Fruit fly (Drosophila melanogaster) whole organism, embryonic: ENCODE measurements around the gene Mic26-27.
A peak's percentile ranks its signal among the peaks of the same experiment; 100 is the strongest.

Experiments used
- ATbp ChIP-seq: fragments of 200-800 bp; sonication (Bioruptor generic); optimal IDR thresholded peaks from 2 replicates; lab custom pipeline; 2017; ENCODE audit warnings: missing biosample characterization, mild to moderate bottlenecking, missing genetic modification characterization, missing genetic modification reagents
- Ada2b ChIP-seq: fragments of 200-800 bp; sonication (Bioruptor generic); IDR thresholded peaks from 2 replicates; pipeline ENCODE4 v1.3.6; 2022; ENCODE audit warnings: missing biosample characterization, missing genetic modification characterization
- Atf3 ChIP-seq: fragments of 200-800 bp; sonication (Bioruptor generic); optimal IDR thresholded peaks from 3 replicates; lab custom pipeline; 2016; ENCODE audit warnings: missing biosample characterization, missing genetic modification characterization
- CG10431 ChIP-seq: fragments of 200-800 bp; sonication (Bioruptor generic); optimal IDR thresholded peaks from 3 replicates; lab custom pipeline; 2018; ENCODE audit warnings: missing biosample characterization, mild to moderate bottlenecking, missing genetic modification characterization
- CG10462 ChIP-seq: fragments of 200-800 bp; sonication (Bioruptor generic); optimal IDR thresholded peaks from 2 replicates; lab custom pipeline; 2016; ENCODE audit warnings: missing biosample characterization, missing genetic modification characterization
- CG10959 ChIP-seq: fragments of 200-800 bp; sonication (Bioruptor generic); IDR thresholded peaks from 2 replicates; pipeline ENCODE4 v1.3.6; 2022; ENCODE audit warnings: missing biosample characterization, missing genetic modification characterization
- CG12071 ChIP-seq: fragments of 200-800 bp; sonication (Bioruptor generic); optimal IDR thresholded peaks from 3 replicates; lab custom pipeline; 2018; ENCODE audit warnings: missing biosample characterization, mild to moderate bottlenecking, missing genetic modification characterization
- CG12236 ChIP-seq: fragments of 200-800 bp; sonication (Bioruptor generic); optimal IDR thresholded peaks from 2 replicates; lab custom pipeline; 2016; ENCODE audit warnings: missing biosample characterization, missing genetic modification characterization
- CG12942 ChIP-seq: fragments of 200-800 bp; sonication (Bioruptor generic); optimal IDR thresholded peaks from 3 replicates; lab custom pipeline; 2016; ENCODE audit warnings: missing biosample characterization, missing genetic modification characterization
- CG14050 ChIP-seq: fragments of 200-800 bp; sonication (Bioruptor generic); IDR thresholded peaks from 3 replicates; pipeline ENCODE4 v1.3.6; 2022; ENCODE audit warnings: missing biosample characterization, missing genetic modification characterization
- CG15011 ChIP-seq: fragments of 200-800 bp; sonication (Bioruptor generic); optimal IDR thresholded peaks from 3 replicates; lab custom pipeline; 2018; ENCODE audit warnings: missing biosample characterization, mild to moderate bottlenecking, missing genetic modification characterization
- CG17385 ChIP-seq: fragments of 200-800 bp; sonication (Bioruptor generic); optimal IDR thresholded peaks from 3 replicates; lab custom pipeline; 2018; ENCODE audit warnings: missing biosample characterization, mild to moderate bottlenecking, missing genetic modification characterization
- CG2199 ChIP-seq: fragments of 200-800 bp; sonication (Bioruptor generic); IDR thresholded peaks from 3 replicates; pipeline ENCODE4 v1.3.6; 2022; ENCODE audit warnings: missing biosample characterization, missing genetic modification characterization
- CG3163 ChIP-seq: fragments of 200-800 bp; sonication (Bioruptor generic); optimal IDR thresholded peaks from 3 replicates; lab custom pipeline; 2016; ENCODE audit warnings: missing biosample characterization, missing genetic modification characterization
- CG4282 ChIP-seq: fragments of 200-800 bp; sonication (Bioruptor generic); optimal IDR thresholded peaks from 2 replicates; lab custom pipeline; 2016; ENCODE audit warnings: missing biosample characterization, missing genetic modification characterization
- CG6813 ChIP-seq: fragments of 200-800 bp; sonication (Bioruptor generic); optimal IDR thresholded peaks from 2 replicates; lab custom pipeline; 2017; ENCODE audit warnings: missing biosample characterization, missing genetic modification characterization, mild to moderate bottlenecking, moderate library complexity, missing genetic modification reagents
- CG6854 ChIP-seq: fragments of 200-800 bp; sonication (Bioruptor generic); optimal IDR thresholded peaks from 3 replicates; lab custom pipeline; 2017; ENCODE audit warnings: missing biosample characterization, mild to moderate bottlenecking, missing genetic modification characterization
- CG9817 ChIP-seq: fragments of 200-800 bp; sonication (Bioruptor generic); optimal IDR thresholded peaks from 2 replicates; lab custom pipeline; 2018; ENCODE audit warnings: missing biosample characterization, mild to moderate bottlenecking, missing genetic modification characterization, moderate library complexity
- CHES-1-like ChIP-seq: fragments of 200-800 bp; sonication (Bioruptor generic); optimal IDR thresholded peaks from 2 replicates; lab custom pipeline; 2016; ENCODE audit warnings: missing biosample characterization, missing genetic modification characterization
- Camta ChIP-seq: fragments of 200-800 bp; sonication (Bioruptor generic); optimal IDR thresholded peaks from 2 replicates; lab custom pipeline; 2016; ENCODE audit warnings: missing biosample characterization, missing genetic modification characterization
- Doc3 ChIP-seq: fragments of 200-800 bp; sonication (Bioruptor generic); IDR thresholded peaks from 3 replicates; pipeline ENCODE4 v1.3.6; 2022; ENCODE audit warnings: missing biosample characterization, missing genetic modification characterization; ENCODE audit not compliant: partially characterized antibody
- Fer3 ChIP-seq: fragments of 200-800 bp; sonication (Bioruptor generic); optimal IDR thresholded peaks from 2 replicates; lab custom pipeline; 2018; ENCODE audit warnings: missing biosample characterization, mild to moderate bottlenecking, missing genetic modification characterization, moderate library complexity
- HLH3B ChIP-seq: fragments of 200-800 bp; sonication (Bioruptor generic); IDR thresholded peaks from 2 replicates; pipeline ENCODE4 v1.3.6; 2022; ENCODE audit warnings: missing biosample characterization, missing genetic modification characterization
- Hsf ChIP-seq: fragments of 200-800 bp; sonication (Bioruptor generic); optimal IDR thresholded peaks from 3 replicates; lab custom pipeline; 2016; ENCODE audit warnings: missing biosample characterization, missing genetic modification characterization
- Meics ChIP-seq: fragments of 200-800 bp; sonication (Bioruptor generic); optimal IDR thresholded peaks from 2 replicates; lab custom pipeline; 2017; ENCODE audit warnings: missing biosample characterization, mild to moderate bottlenecking, missing genetic modification characterization
- Myb ChIP-seq: fragments of 200-800 bp; sonication (Bioruptor generic); optimal IDR thresholded peaks from 2 replicates; lab custom pipeline; 2016; ENCODE audit warnings: missing biosample characterization, missing genetic modification characterization
- Oli ChIP-seq: fragments of 200-800 bp; sonication (Bioruptor generic); optimal IDR thresholded peaks from 2 replicates; lab custom pipeline; 2018; ENCODE audit warnings: missing biosample characterization, mild to moderate bottlenecking, missing genetic modification characterization, moderate library complexity
- al ChIP-seq: fragments of 200-800 bp; sonication (Bioruptor generic); IDR thresholded peaks from 2 replicates; pipeline ENCODE4 v1.3.6; 2022; ENCODE audit warnings: missing biosample characterization, missing genetic modification characterization
- ara ChIP-seq: fragments of 200-800 bp; sonication (Bioruptor generic); IDR thresholded peaks from 2 replicates; pipeline ENCODE4 v1.3.6; 2022; ENCODE audit warnings: missing biosample characterization, missing genetic modification characterization
- chn ChIP-seq: fragments of 200-800 bp; sonication (Bioruptor generic); optimal IDR thresholded peaks from 2 replicates; lab custom pipeline; 2016; ENCODE audit warnings: missing biosample characterization, missing genetic modification characterization
- cwo ChIP-seq: fragments of 200-800 bp; sonication (Bioruptor generic); optimal IDR thresholded peaks from 3 replicates; lab custom pipeline; 2017; ENCODE audit warnings: missing biosample characterization, missing genetic modification characterization, mild to moderate bottlenecking, moderate library complexity, missing genetic modification reagents
- da ChIP-seq: fragments of 200-800 bp; sonication (Bioruptor generic); optimal IDR thresholded peaks from 2 replicates; lab custom pipeline; 2016; ENCODE audit warnings: missing biosample characterization, missing genetic modification characterization
- en ChIP-seq: fragments of 200-800 bp; sonication (Bioruptor generic); optimal IDR thresholded peaks from 2 replicates; lab custom pipeline; 2016; ENCODE audit warnings: missing biosample characterization, missing genetic modification characterization
- esg ChIP-seq: fragments of 200-800 bp; sonication (Bioruptor generic); conservative IDR thresholded peaks from 2 replicates; pipeline ENCODE4 v1.3.6; 2022; ENCODE audit warnings: missing biosample characterization, missing genetic modification characterization
- fd64A ChIP-seq: fragments of 200-800 bp; sonication (Bioruptor generic); optimal IDR thresholded peaks from 3 replicates; lab custom pipeline; 2018; ENCODE audit warnings: missing biosample characterization, mild to moderate bottlenecking, missing genetic modification characterization
- gro ChIP-seq: fragments of 200-800 bp; sonication (Bioruptor generic); optimal IDR thresholded peaks from 2 replicates; lab custom pipeline; 2016; ENCODE audit warnings: missing biosample characterization, missing genetic modification characterization
- gt ChIP-seq: fragments of 200-800 bp; sonication (Bioruptor generic); IDR thresholded peaks from 2 replicates; pipeline ENCODE4 v1.3.6; 2022; ENCODE audit warnings: missing biosample characterization, missing genetic modification characterization
- her ChIP-seq: fragments of 200-800 bp; sonication (Bioruptor generic); optimal IDR thresholded peaks from 2 replicates; lab custom pipeline; 2016; ENCODE audit warnings: missing biosample characterization, missing genetic modification characterization
- hth ChIP-seq: fragments of >200 bp; optimal IDR thresholded peaks from 2 replicates; lab custom pipeline; 2017; ENCODE audit warnings: inconsistent platforms
- insv ChIP-seq, 2 experiments: fragments of 200-800 bp; sonication (Bioruptor generic); optimal IDR thresholded peaks; 3 replicates each; lab custom pipeline; 2016 to 2018; ENCODE audit warnings: missing biosample characterization in 2 of 2, missing genetic modification characterization in 2 of 2
- kah ChIP-seq: fragments of 200-800 bp; sonication (Bioruptor generic); optimal IDR thresholded peaks from 2 replicates; lab custom pipeline; 2018; ENCODE audit warnings: missing biosample characterization, mild to moderate bottlenecking, missing genetic modification characterization
- nau ChIP-seq: fragments of 200-800 bp; sonication (Bioruptor generic); optimal IDR thresholded peaks from 3 replicates; lab custom pipeline; 2017; ENCODE audit warnings: missing biosample characterization, mild to moderate bottlenecking, missing genetic modification characterization, missing genetic modification reagents
- otp ChIP-seq: fragments of 200-800 bp; sonication (Bioruptor generic); IDR thresholded peaks from 3 replicates; pipeline ENCODE4, ENCODE4 v1.3.6; 2022; ENCODE audit warnings: missing biosample characterization, missing genetic modification characterization
- pum ChIP-seq: fragments of 200-800 bp; sonication (Bioruptor generic); optimal IDR thresholded peaks from 2 replicates; lab custom pipeline; 2016; ENCODE audit warnings: missing biosample characterization, missing genetic modification characterization
- schlank ChIP-seq: fragments of 200-800 bp; sonication (Bioruptor generic); optimal IDR thresholded peaks from 2 replicates; lab custom pipeline; 2018; ENCODE audit warnings: missing biosample characterization, mild to moderate bottlenecking, missing genetic modification characterization
- sisA ChIP-seq: fragments of 200-800 bp; sonication (Bioruptor generic); IDR thresholded peaks from 2 replicates; pipeline ENCODE4 v1.3.6; 2022; ENCODE audit warnings: missing biosample characterization, missing genetic modification characterization
- slbo ChIP-seq: fragments of 200-800 bp; sonication (Bioruptor generic); IDR thresholded peaks from 2 replicates; pipeline ENCODE4 v1.3.6; 2022; ENCODE audit warnings: missing biosample characterization, missing genetic modification characterization
- sna ChIP-seq: fragments of 200-800 bp; sonication (Bioruptor generic); IDR thresholded peaks from 2 replicates; pipeline ENCODE4 v1.3.6; 2022; ENCODE audit warnings: missing biosample characterization, missing genetic modification characterization; ENCODE audit not compliant: partially characterized antibody
- toy ChIP-seq: fragments of 200-800 bp; sonication (Bioruptor generic); IDR thresholded peaks from 2 replicates; pipeline ENCODE4 v1.3.6; 2022; ENCODE audit warnings: missing biosample characterization, missing genetic modification characterization
- zf30C ChIP-seq: fragments of 200-800 bp; sonication (Bioruptor generic); optimal IDR thresholded peaks from 3 replicates; lab custom pipeline; 2018; ENCODE audit warnings: missing biosample characterization, mild to moderate bottlenecking, missing genetic modification characterization

The Mic26-27 gene

DNA sequence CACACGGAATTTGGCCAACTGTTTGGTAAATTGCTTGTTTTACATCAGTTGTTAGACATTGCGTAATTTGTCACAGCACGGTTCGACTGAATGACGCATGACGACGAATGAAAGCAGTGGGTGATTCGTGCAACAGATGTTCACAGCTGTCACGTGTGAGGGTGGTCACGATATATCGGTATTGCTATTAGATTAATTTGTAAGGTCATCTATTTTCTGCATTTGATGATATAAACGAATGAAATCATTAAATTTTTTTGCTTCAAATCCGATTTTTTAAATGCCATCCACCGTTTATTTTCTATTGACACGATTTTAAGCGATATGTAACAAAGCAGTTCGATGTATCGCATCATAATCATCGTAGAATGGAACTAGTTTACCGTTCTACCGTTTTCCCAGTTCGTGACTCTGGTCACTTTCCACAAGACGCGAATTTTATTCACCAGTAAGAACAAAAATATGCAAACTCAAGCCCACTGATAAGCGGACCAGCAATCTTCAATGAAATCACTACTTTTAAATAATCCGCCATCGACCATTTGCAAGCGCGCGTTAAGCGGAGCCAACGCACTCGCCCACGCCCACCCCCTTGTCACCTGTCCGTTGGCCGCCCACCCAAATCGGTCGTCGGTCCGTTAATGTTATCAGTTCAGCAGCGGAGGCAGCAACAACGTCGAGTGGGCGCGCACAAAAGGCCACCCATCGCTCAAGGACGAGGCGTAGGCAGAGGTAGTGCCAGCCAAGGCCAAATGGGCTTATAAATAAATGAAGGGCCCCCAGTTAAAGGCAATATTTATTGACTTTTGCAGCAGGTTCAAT, at the start of gene Mic26-27, which contains the start of gene CG5916 (continued):
- no peak for TF ChIP-seq CG15011 (GFP tag; lab: Kevin White, UChicago)
- peak; percentile 100 for TF ChIP-seq sna (GFP tag; lab: Robert Waterston, UW)
- TF ChIP-seq Oli (tag; lab: Kevin White, UChicago), result peak; percentile 36
- TF ChIP-seq insv (GFP tag; optimal IDR thresholded peaks at IDR 0.05; lab: Kevin White, UChicago), result peak in 1 of 2 experiments; percentile 8
- peak; percentile 92 for TF ChIP-seq CG10959 (GFP tag; lab: Robert Waterston, UW)
- TF ChIP-seq nau (GFP tag; lab: Kevin White, UChicago), result no peak
- peak; percentile 75 for TF ChIP-seq her
- TF ChIP-seq CG10462 (GFP tag; lab: Kevin White, UChicago), result peak; percentile 11
- no peak for TF ChIP-seq ATbp (GFP tag; lab: Kevin White, UChicago)
- TF ChIP-seq CG12942, result peak; percentile 84
- TF ChIP-seq da (GFP tag; lab: Kevin White, UChicago), result peak; percentile 90
- peak; percentile 84 for TF ChIP-seq CHES-1-like (GFP tag; lab: Kevin White, UChicago)
- TF ChIP-seq gro (GFP tag; lab: Kevin White, UChicago), result peak; percentile 70
- peak; percentile 94 for TF ChIP-seq slbo
- peak; percentile 61; the same call in 1 of the 3 replicates for TF ChIP-seq otp (GFP tag; lab: Robert Waterston, UW)
- no peak for TF ChIP-seq hth (lab: Kevin White, UChicago)
- TF ChIP-seq pum (GFP tag; lab: Kevin White, UChicago), result peak; percentile 78
- TF ChIP-seq cwo (GFP tag; lab: Kevin White, UChicago), result peak; percentile 82
- TF ChIP-seq schlank, result no peak
- TF ChIP-seq CG12236, result peak; percentile 39
- TF ChIP-seq kah (GFP tag; lab: Kevin White, UChicago), result no peak
- TF ChIP-seq Ada2b (GFP tag; lab: Robert Waterston, UW), result peak; percentile 83
- peak; percentile 80 for TF ChIP-seq CG3163 (GFP tag; lab: Kevin White, UChicago)
- TF ChIP-seq CG17385, result peak; percentile 20
- peak; percentile 17 for TF ChIP-seq Fer3 (tag; lab: Kevin White, UChicago)
- peak; percentile 95 for TF ChIP-seq Hsf
- peak; percentile 85 for TF ChIP-seq Camta
- peak; percentile 87 for TF ChIP-seq ara (GFP tag; lab: Robert Waterston, UW)
- TF ChIP-seq CG4282, result peak; percentile 93
- TF ChIP-seq CG12071 (GFP tag; lab: Kevin White, UChicago), result no peak
- no peak for TF ChIP-seq CG10431 (GFP tag; lab: Kevin White, UChicago)
- peak; percentile 75 for TF ChIP-seq esg (GFP tag; lab: Robert Waterston, UW)
- no peak for TF ChIP-seq zf30C (GFP tag; lab: Kevin White, UChicago)
- TF ChIP-seq CG6854 (GFP tag; lab: Kevin White, UChicago), result no peak
- peak; percentile 86 for TF ChIP-seq chn (GFP tag; lab: Kevin White, UChicago)
- TF ChIP-seq Doc3 (GFP tag; lab: Robert Waterston, UW), result peak; percentile 100
- TF ChIP-seq gt (GFP tag; lab: Robert Waterston, UW), result peak; percentile 83
- peak; percentile 14 for TF ChIP-seq CG6813 (GFP tag; lab: Kevin White, UChicago)
- TF ChIP-seq toy (GFP tag; lab: Robert Waterston, UW), result no peak
- peak; percentile 81 for TF ChIP-seq Atf3 (GFP tag; lab: Kevin White, UChicago)
- no peak; the same call in 1 of the 3 replicates for TF ChIP-seq CG2199 (GFP tag; lab: Robert Waterston, UW)
- peak; percentile 60; the same call in 1 of the 2 replicates for TF ChIP-seq al (GFP tag; lab: Robert Waterston, UW)
- TF ChIP-seq CG14050 (GFP tag; lab: Robert Waterston, UW), result peak; percentile 58; the same call in 2 of the 3 replicates
- TF ChIP-seq sisA (GFP tag; lab: Robert Waterston, UW), result peak; percentile 95
- TF ChIP-seq fd64A (GFP tag; lab: Kevin White, UChicago), result no peak
- TF ChIP-seq CG9817 (tag; lab: Kevin White, UChicago), result peak; percentile 69
- TF ChIP-seq Meics (GFP tag; lab: Kevin White, UChicago), result peak; percentile 63
- TF ChIP-seq en (GFP tag; lab: Kevin White, UChicago), result peak; percentile 8
- peak; percentile 86 for TF ChIP-seq HLH3B
- peak; percentile 85 for TF ChIP-seq Myb
